Worm (Caenorhabditis elegans) whole organism, young adult: ENCODE measurements around the gene col-166.

ENCODE experiments used
- C06A6.2 ChIP-seq: fragments of 200-800 bp; sonication (Bioruptor generic); conservative IDR thresholded peaks from 2 replicates; pipeline ENCODE4 v1.3.6; 2022; ENCODE audit warnings: missing genetic modification characterization, missing compliant biosample characterization
- C17E4.6 ChIP-seq: fragments of 200-800 bp; sonication (Bioruptor generic); IDR thresholded peaks from 2 replicates; pipeline ENCODE4 v1.3.6; 2022; ENCODE audit warnings: missing genetic modification reagents, missing genetic modification characterization, missing compliant biosample characterization
- F23B12.7 ChIP-seq: sonication (generic microtip); optimal IDR thresholded peaks from 2 replicates; lab custom pipeline; 2017; ENCODE audit warnings: missing genetic modification characterization, mild to moderate bottlenecking, missing compliant biosample characterization, antibody characterized with exemption, moderate library complexity; ENCODE audit not compliant: insufficient read depth
- F33H1.4 ChIP-seq: fragments of 200-800 bp; sonication (Bioruptor generic); IDR thresholded peaks from 2 replicates; pipeline ENCODE4 v1.3.6; 2022; ENCODE audit warnings: missing genetic modification reagents, missing genetic modification characterization, missing compliant biosample characterization
- F49E8.2 ChIP-seq: sonication (generic microtip); optimal IDR thresholded peaks from 3 replicates; lab custom pipeline; 2017; ENCODE audit warnings: missing genetic modification characterization, mild to moderate bottlenecking, missing compliant biosample characterization, antibody characterized with exemption, moderate library complexity; ENCODE audit not compliant: insufficient read depth
- F55B11.4 ChIP-seq: sonication (generic microtip); optimal IDR thresholded peaks from 2 replicates; lab custom pipeline; 2016; ENCODE audit warnings: missing compliant biosample characterization, missing genetic modification characterization, borderline replicate concordance; ENCODE audit not compliant: insufficient read depth
- K12H6.12 ChIP-seq: fragments of 200-800 bp; sonication (Bioruptor generic); optimal IDR thresholded peaks from 2 replicates; lab custom pipeline; 2018; ENCODE audit warnings: mild to moderate bottlenecking, missing genetic modification characterization, missing compliant biosample characterization
- Y79H2A.3 ChIP-seq: fragments of 200-800 bp; sonication (Bioruptor generic); conservative IDR thresholded peaks from 2 replicates; pipeline ENCODE4 v1.3.6; 2022; ENCODE audit warnings: missing genetic modification reagents, missing genetic modification characterization, missing compliant biosample characterization
- ama-1 ChIP-seq, 3 experiments: fragments of 150-350 bp in 1 of 3; sonication (generic microtip) in 2 of 3; optimal IDR thresholded peaks; 2 replicates each; lab custom pipeline; 2014 to 2018; ENCODE audit warnings: missing biosample characterization in 2 of 3, missing genetic modification characterization in 2 of 3, missing genetic modification reagents in 2 of 3
- aptf-3 ChIP-seq: fragments of 200-800 bp; sonication (Bioruptor generic); IDR thresholded peaks from 2 replicates; pipeline ENCODE4 v1.3.6; 2022; ENCODE audit warnings: missing genetic modification characterization, missing compliant biosample characterization
- atf-7 ChIP-seq: sonication (generic microtip); optimal IDR thresholded peaks from 2 replicates; lab custom pipeline; 2017; ENCODE audit warnings: mild to moderate bottlenecking, missing genetic modification characterization, missing compliant biosample characterization
- attf-5 ChIP-seq: fragments of 200-800 bp; sonication (Bioruptor generic); optimal IDR thresholded peaks from 2 replicates; lab custom pipeline; 2018; ENCODE audit warnings: mild to moderate bottlenecking, missing genetic modification characterization, missing compliant biosample characterization
- attf-6 ChIP-seq: fragments of 200-800 bp; sonication (Bioruptor generic); IDR thresholded peaks from 2 replicates; pipeline ENCODE4 v1.3.6; 2022; ENCODE audit warnings: missing genetic modification reagents, missing genetic modification characterization, missing compliant biosample characterization
- bed-2 ChIP-seq: fragments of 200-800 bp; sonication (Bioruptor generic); IDR thresholded peaks from 2 replicates; pipeline ENCODE4 v1.3.6; 2022; ENCODE audit warnings: missing genetic modification reagents, missing genetic modification characterization, missing compliant biosample characterization
- ccch-3 ChIP-seq: fragments of 200-800 bp; sonication (Bioruptor generic); optimal IDR thresholded peaks from 2 replicates; lab custom pipeline; 2018; ENCODE audit warnings: mild to moderate bottlenecking, missing genetic modification characterization, missing compliant biosample characterization
- cebp-1 ChIP-seq, 2 experiments: fragments of 200-800 bp in 1 of 2; sonication (Bioruptor generic) in 1 of 2; sonication (generic microtip) in 1 of 2; IDR thresholded peaks in 1 of 2; optimal IDR thresholded peaks in 1 of 2; 2 replicates each; pipeline versions ENCODE4 v1.3.6 to Lab custom; 2017 to 2022; ENCODE audit warnings: missing compliant biosample characterization in 2 of 2, missing genetic modification characterization in 2 of 2, mild to moderate bottlenecking in 1 of 2, missing genetic modification reagents in 1 of 2, moderate library complexity in 1 of 2
- cebp-2 ChIP-seq: fragments of 200-800 bp; sonication (Bioruptor generic); IDR thresholded peaks from 2 replicates; pipeline ENCODE4 v1.3.6; 2022; ENCODE audit warnings: missing genetic modification characterization, missing compliant biosample characterization
- ceh-100 ChIP-seq: fragments of 200-800 bp; sonication (Bioruptor generic); IDR thresholded peaks from 2 replicates; pipeline ENCODE4 v1.3.6; 2022; ENCODE audit warnings: missing genetic modification reagents, missing genetic modification characterization, missing compliant biosample characterization
- chd-7 ChIP-seq: sonication (generic microtip); optimal IDR thresholded peaks from 2 replicates; lab custom pipeline; 2016; ENCODE audit warnings: mild to moderate bottlenecking, missing genetic modification characterization, moderate library complexity, missing compliant biosample characterization
- die-1 ChIP-seq: sonication (generic microtip); optimal IDR thresholded peaks from 2 replicates; lab custom pipeline; 2016; ENCODE audit warnings: missing genotype, mild to moderate bottlenecking, missing genetic modification characterization, missing compliant biosample characterization
- egrh-3 ChIP-seq: fragments of 200-800 bp; sonication (Bioruptor generic); IDR thresholded peaks from 2 replicates; pipeline ENCODE4 v1.3.6; 2022; ENCODE audit warnings: missing genetic modification reagents, missing genetic modification characterization, missing compliant biosample characterization
- ets-4 ChIP-seq: fragments of 200-800 bp; sonication (Bioruptor generic); optimal IDR thresholded peaks from 2 replicates; lab custom pipeline; 2018; ENCODE audit warnings: mild to moderate bottlenecking, missing genetic modification characterization, missing compliant biosample characterization
- fkh-3 ChIP-seq: sonication (generic microtip); optimal IDR thresholded peaks from 2 replicates; lab custom pipeline; 2016; ENCODE audit warnings: mild to moderate bottlenecking, missing genetic modification characterization, missing compliant biosample characterization
- gei-17 ChIP-seq: fragments of 200-800 bp; sonication (Bioruptor generic); optimal IDR thresholded peaks from 2 replicates; lab custom pipeline; 2018; ENCODE audit warnings: mild to moderate bottlenecking, missing genetic modification characterization, missing compliant biosample characterization
- hlh-12 ChIP-seq: sonication (generic microtip); optimal IDR thresholded peaks from 2 replicates; lab custom pipeline; 2016; ENCODE audit warnings: missing genetic modification characterization, missing compliant biosample characterization
- hmg-1.2 ChIP-seq: fragments of 200-800 bp; sonication (Bioruptor generic); IDR thresholded peaks from 2 replicates; pipeline ENCODE4 v1.3.6; 2022; ENCODE audit warnings: missing genetic modification reagents, missing genetic modification characterization, missing compliant biosample characterization
- hrde-1 ChIP-seq: sonication (generic microtip); optimal IDR thresholded peaks from 2 replicates; lab custom pipeline; 2016; ENCODE audit warnings: missing genetic modification characterization, mild to moderate bottlenecking, missing compliant biosample characterization, moderate library complexity, missing genotype, missing genetic modification reagents, borderline replicate concordance
- let-607 ChIP-seq, 2 experiments: fragments of 200-800 bp in 1 of 2; sonication (Bioruptor generic) in 1 of 2; sonication (generic microtip) in 1 of 2; optimal IDR thresholded peaks; 2 replicates each; lab custom pipeline; 2016 to 2018; ENCODE audit warnings: mild to moderate bottlenecking in 2 of 2, missing compliant biosample characterization in 2 of 2, missing genetic modification characterization in 2 of 2, moderate library complexity in 2 of 2, missing genotype in 1 of 2
- lsl-1 ChIP-seq: fragments of 200-800 bp; sonication (Bioruptor generic); optimal IDR thresholded peaks from 2 replicates; lab custom pipeline; 2018; ENCODE audit warnings: mild to moderate bottlenecking, missing genetic modification characterization, moderate library complexity, missing compliant biosample characterization
- madf-6 ChIP-seq: fragments of 200-800 bp; sonication (Bioruptor generic); IDR thresholded peaks from 2 replicates; pipeline ENCODE4 v1.3.6; 2022; ENCODE audit warnings: missing genetic modification reagents, missing genetic modification characterization, missing compliant biosample characterization
- nhr-80 ChIP-seq: sonication (generic microtip); optimal IDR thresholded peaks from 2 replicates; lab custom pipeline; 2016; ENCODE audit warnings: missing genetic modification characterization, missing compliant biosample characterization
- pha-4 ChIP-seq: fragments of 150-350 bp; sonication (generic microtip); optimal IDR thresholded peaks from 2 replicates; lab custom pipeline; 2014; ENCODE audit warnings: missing biosample characterization, missing genetic modification reagents, missing genetic modification characterization
- rcor-1 ChIP-seq: fragments of 200-800 bp; sonication (Bioruptor generic); IDR thresholded peaks from 2 replicates; pipeline ENCODE4 v1.3.6; 2022; ENCODE audit warnings: missing genetic modification reagents, missing genetic modification characterization, missing compliant biosample characterization
- repo-1 ChIP-seq: sonication (generic microtip); optimal IDR thresholded peaks from 2 replicates; lab custom pipeline; 2017; ENCODE audit warnings: mild to moderate bottlenecking, missing genetic modification characterization, missing compliant biosample characterization
- snpc-4 ChIP-seq, 5 experiments: fragments of 150-350 bp in 1 of 5; sonication (generic microtip) in 4 of 5; optimal IDR thresholded peaks; 2 replicates each; lab custom pipeline; 2014 to 2018; ENCODE audit warnings: missing genetic modification characterization in 5 of 5, missing biosample characterization in 3 of 5, antibody characterized with exemption in 2 of 5, mild to moderate bottlenecking in 2 of 5, missing compliant biosample characterization in 2 of 5, missing genotype in 2 of 5, moderate library complexity in 2 of 5, missing genetic modification reagents in 1 of 5
- somi-1 ChIP-seq: fragments of 200-800 bp; sonication (Bioruptor generic); optimal IDR thresholded peaks from 2 replicates; lab custom pipeline; 2018; ENCODE audit warnings: mild to moderate bottlenecking, missing genetic modification characterization, missing compliant biosample characterization
- tbx-9 ChIP-seq: sonication (generic microtip); optimal IDR thresholded peaks from 2 replicates; lab custom pipeline; 2016; ENCODE audit warnings: borderline replicate concordance, missing genetic modification characterization, inconsistent platforms, missing compliant biosample characterization
- unc-130 ChIP-seq: sonication (generic microtip); optimal IDR thresholded peaks from 2 replicates; lab custom pipeline; 2016; ENCODE audit warnings: missing genetic modification reagents, missing genetic modification characterization, missing compliant biosample characterization
- unc-62 ChIP-seq: fragments of 150-350 bp; optimal IDR thresholded peaks from 2 replicates; lab custom pipeline; 2014; ENCODE audit warnings: missing biosample characterization, missing genetic modification reagents, missing genetic modification characterization
- zfh-2 ChIP-seq: fragments of 200-800 bp; sonication (Bioruptor generic); conservative IDR thresholded peaks from 2 replicates; pipeline ENCODE4 v1.3.6; 2022; ENCODE audit warnings: missing genetic modification reagents, missing genetic modification characterization, missing compliant biosample characterization
- ztf-22 ChIP-seq: fragments of 200-800 bp; sonication (Bioruptor generic); optimal IDR thresholded peaks from 2 replicates; lab custom pipeline; 2018; ENCODE audit warnings: mild to moderate bottlenecking, missing genetic modification characterization, moderate library complexity, missing compliant biosample characterization
- ztf-26 ChIP-seq: sonication (generic microtip); optimal IDR thresholded peaks from 2 replicates; lab custom pipeline; 2017; ENCODE audit warnings: missing genetic modification characterization, missing compliant biosample characterization
- ztf-3 ChIP-seq: fragments of 200-800 bp; sonication (Bioruptor generic); optimal IDR thresholded peaks from 2 replicates; lab custom pipeline; 2018; ENCODE audit warnings: mild to moderate bottlenecking, missing genetic modification characterization, missing compliant biosample characterization

The col-166 gene

ce11 chrX:6253566-6253898 is 26.3 kb upstream of the col-166 start:
- TF ChIP-seq snpc-4 (GFP tag; optimal IDR thresholded peaks at IDR 0.05; lab: Kevin White, UChicago), result no peak
- TF ChIP-seq snpc-4 (tag; optimal IDR thresholded peaks at IDR 0.05; lab: Kevin White, UChicago), result peak in 1 of 4 experiments; percentile 17
- no peak for TF ChIP-seq C17E4.6 (GFP tag; lab: Robert Waterston, UW)
- TF ChIP-seq, all 124 proteins: peak for 1

ce11 chrX:6253899-6254670 is 25.7 kb upstream of the col-166 start:
- TF ChIP-seq ets-4 (GFP tag; lab: Kevin White, UChicago) (peak; percentile 20), lsl-1 (GFP tag; lab: Kevin White, UChicago) (no peak), K12H6.12 (tag; lab: Kevin White, UChicago) (peak; percentile 10), attf-5 (GFP tag; lab: Kevin White, UChicago) (peak; percentile 27), chd-7 (peak; percentile 26), attf-6 (peak; percentile 50; the same call in 1 of the 2 replicates), fkh-3 (tag; lab: Kevin White, UChicago) (peak; percentile 9), hlh-12 (tag; lab: Kevin White, UChicago) (no peak), hmg-1.2 (GFP tag; lab: Robert Waterston, UW) (peak; percentile 19), aptf-3 (GFP tag; lab: Robert Waterston, UW) (peak; percentile 29; the same call in 1 of the 2 replicates), ama-1 (optimal IDR thresholded peaks at IDR 0.05; lab: Kevin White, UChicago) (peak; percentile 94), ama-1 (GFP tag; optimal IDR thresholded peaks at IDR 0.05; lab: Kevin White, UChicago) (no peak), atf-7 (tag; lab: Kevin White, UChicago) (peak; percentile 52), zfh-2 (GFP tag; lab: Robert Waterston, UW) (peak; percentile 78), bed-2 (GFP tag; lab: Robert Waterston, UW) (no peak), gei-17 (GFP tag; lab: Kevin White, UChicago) (no peak), somi-1 (GFP tag; lab: Kevin White, UChicago) (peak; percentile 38), F33H1.4 (GFP tag; lab: Robert Waterston, UW) (no peak), cebp-1 (GFP tag; IDR thresholded peaks at IDR 0.05; lab: Robert Waterston, UW) (peak; percentile 34; the same call in 1 of the 2 replicates), cebp-1 (tag; optimal IDR thresholded peaks at IDR 0.05; lab: Kevin White, UChicago) (peak; percentile 69), repo-1 (peak; percentile 75), rcor-1 (GFP tag; lab: Robert Waterston, UW) (no peak; the same call in 1 of the 2 replicates), let-607 (tag; optimal IDR thresholded peaks at IDR 0.05; lab: Kevin White, UChicago) (no peak), F55B11.4 (tag; lab: Kevin White, UChicago) (no peak), unc-130 (no peak), unc-62 (GFP tag; lab: Kevin White, UChicago) (peak; percentile 1), die-1 (tag; lab: Kevin White, UChicago) (no peak), F23B12.7 (tag; lab: Kevin White, UChicago) (no peak), F49E8.2 (tag; lab: Kevin White, UChicago) (no peak), egrh-3 (GFP tag; lab: Robert Waterston, UW) (no peak), cebp-2 (GFP tag; lab: Robert Waterston, UW) (no peak), ceh-100 (GFP tag; lab: Robert Waterston, UW) (no peak), ztf-22 (peak; percentile 1), hrde-1 (tag; lab: Kevin White, UChicago) (no peak), pha-4 (tag; lab: Kevin White, UChicago) (peak; percentile 28), madf-6 (GFP tag; lab: Robert Waterston, UW) (peak; percentile 42; the same call in 1 of the 2 replicates), ztf-3 (GFP tag; lab: Kevin White, UChicago) (peak; percentile 55), Y79H2A.3 (GFP tag; lab: Robert Waterston, UW) (peak; percentile 46; the same call in 1 of the 2 replicates), C06A6.2 (GFP tag; lab: Robert Waterston, UW) (peak; percentile 47), nhr-80 (tag; lab: Kevin White, UChicago) (peak; percentile 61), tbx-9 (tag; lab: Kevin White, UChicago) (no peak), ztf-26 (tag; lab: Kevin White, UChicago) (no peak), ccch-3 (GFP tag; lab: Kevin White, UChicago) (peak; percentile 22)
